Worm (Caenorhabditis elegans): ENCODE results near the gene M18.6.

- TF ChIP-seq F49E8.2 (tag; optimal IDR thresholded peaks at IDR 0.05; ENCODE audit: borderline replicate concordance) (no peak), lin-13 (GFP tag; optimal IDR thresholded peaks at IDR 0.05) (no peak), nhr-48 (tag; optimal IDR thresholded peaks at IDR 0.05) (no peak), nhr-42 (GFP tag; IDR thresholded peaks at IDR 0.05) (no peak), zip-2 (tag; optimal IDR thresholded peaks at IDR 0.05) (no peak), jun-1 (tag; optimal IDR thresholded peaks at IDR 0.05) (no peak), nhr-28 (tag; optimal IDR thresholded peaks at IDR 0.05) (no peak), lsy-2 (tag; optimal IDR thresholded peaks at IDR 0.05) (no peak), unc-39 (tag; optimal IDR thresholded peaks at IDR 0.05) (no peak), zag-1 (tag; optimal IDR thresholded peaks at IDR 0.05) (no peak)
Measured at ce11 chrIV:12080807-12081206, 40.3 kb upstream of the M18.6 start.
